Worm (Caenorhabditis elegans): Measurements from ENCODE around the gene vab-23.

DNA sequence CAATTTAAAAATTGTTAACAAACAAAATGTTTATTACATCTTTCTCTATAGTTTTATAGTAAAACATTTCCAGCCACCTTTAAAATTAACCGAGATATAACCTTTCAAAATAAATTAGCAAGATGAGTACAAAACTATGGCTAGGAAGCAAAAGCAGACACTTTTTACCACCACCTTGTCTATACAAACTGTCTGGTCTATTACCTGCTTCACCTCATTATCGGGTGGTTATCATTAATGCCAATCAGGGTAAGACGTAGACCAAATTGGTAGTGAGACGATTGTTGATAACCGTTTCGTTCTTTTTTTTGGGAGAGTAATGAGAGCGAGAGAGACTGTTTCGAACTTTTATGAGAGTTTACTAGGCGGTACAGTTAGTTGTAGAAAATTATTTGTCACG lies 35.4 kb upstream of the vab-23 start:
- TF ChIP-seq flt-1 (GFP tag; IDR thresholded peaks at IDR 0.05), result no peak
- TF ChIP-seq klf-2 (GFP tag; conservative IDR thresholded peaks at IDR 0.05), result no peak
- TF ChIP-seq ref-1 (GFP tag; conservative IDR thresholded peaks at IDR 0.05), result no peak
- no peak for TF ChIP-seq ztf-29 (GFP tag; IDR thresholded peaks at IDR 0.05)
- no peak for TF ChIP-seq ztf-23 (GFP tag; IDR thresholded peaks at IDR 0.05)
- TF ChIP-seq tab-1 (GFP tag; IDR thresholded peaks at IDR 0.05), result no peak
